Worm (Caenorhabditis elegans): ENCODE measurements around the gene cutl-12.

cutl-12 gene

DNA sequence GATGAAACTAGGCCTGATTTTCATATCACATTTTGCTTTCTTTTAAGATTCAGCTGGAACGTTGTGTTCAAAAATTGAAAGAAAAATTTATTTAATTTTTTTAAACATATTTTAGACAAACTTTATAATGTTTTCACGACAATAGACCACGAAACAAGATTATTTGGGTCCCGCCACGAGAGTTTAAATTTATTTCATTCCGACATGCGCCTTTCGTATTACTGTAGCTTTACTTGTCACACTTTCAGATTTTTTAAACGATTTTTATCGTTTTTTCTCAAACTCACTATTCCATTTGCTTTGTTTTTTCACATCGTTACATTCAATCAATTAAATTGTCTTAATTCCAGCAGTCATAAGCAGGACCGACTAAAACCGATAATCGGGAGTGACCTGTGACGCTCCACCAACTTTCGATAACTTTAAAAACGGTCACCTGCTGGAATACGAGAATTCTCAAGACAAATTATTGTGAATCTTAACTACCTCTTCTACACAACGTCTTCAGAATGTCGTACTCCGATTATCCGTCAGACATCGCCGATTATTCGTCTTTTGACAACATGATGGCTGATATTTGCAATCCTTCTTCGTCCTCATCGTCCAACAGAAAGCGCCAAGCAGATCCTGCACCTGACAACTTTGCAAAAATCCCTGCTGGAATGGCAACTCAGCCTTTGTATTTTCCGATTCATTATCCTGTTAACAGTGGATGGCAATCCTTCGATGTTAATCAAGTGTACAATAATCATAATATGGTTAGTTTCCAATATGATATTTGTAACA lies 40.3 kb downstream of the cutl-12 start, which contains the start of gene aptf-3:
Gene aptf-3, plus strand, starts transcription at position 351 of the 786 bp plus-strand sequence.
- TF ChIP-seq ceh-14 (tag; optimal IDR thresholded peaks at IDR 0.05) (no peak), ceh-9 (tag; optimal IDR thresholded peaks at IDR 0.05) (no peak), pha-4 (tag; optimal IDR thresholded peaks at IDR 0.05) (no peak), dmd-4 (tag; optimal IDR thresholded peaks at IDR 0.05; ENCODE audit: borderline replicate concordance) (no peak), fkh-10 (GFP tag; optimal IDR thresholded peaks at IDR 0.05) (no peak), elt-4 (tag; optimal IDR thresholded peaks at IDR 0.05) (no peak), pros-1 (tag; optimal IDR thresholded peaks at IDR 0.05) (no peak), K09A11.1 (tag; optimal IDR thresholded peaks at IDR 0.05; ENCODE audit: insufficient read depth) (no peak), pax-1 (tag; optimal IDR thresholded peaks at IDR 0.05) (no peak), hlh-15 (tag; optimal IDR thresholded peaks at IDR 0.05) (no peak)

DNA sequence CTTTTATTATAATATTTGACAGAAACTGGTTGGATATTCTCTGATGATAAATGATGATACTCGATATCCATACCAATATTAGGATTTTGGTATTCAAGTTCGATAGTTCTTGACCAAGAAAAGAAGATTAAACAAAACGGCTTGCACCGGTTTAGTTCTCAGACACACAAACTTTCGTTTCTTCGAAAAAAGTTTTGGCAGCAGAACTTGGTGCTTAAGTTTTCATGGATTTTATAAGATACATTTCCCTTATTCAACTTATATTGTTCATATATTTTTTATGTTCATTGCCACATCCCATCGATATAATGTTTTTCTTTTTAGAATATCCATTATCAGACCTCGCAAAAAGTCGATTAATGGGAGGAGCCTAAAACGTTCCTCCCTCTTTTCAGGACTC lies 43.6 kb downstream of the cutl-12 start, which contains the start of gene aptf-4:
Gene aptf-4, plus strand, starts transcription at position 301 of the 400 bp plus-strand sequence.
- TF ChIP-seq ceh-14 (tag; optimal IDR thresholded peaks at IDR 0.05) = no peak
- TF ChIP-seq nfya-1 (tag; optimal IDR thresholded peaks at IDR 0.05) = no peak
- no peak for TF ChIP-seq ceh-31 (tag; optimal IDR thresholded peaks at IDR 0.05)
- TF ChIP-seq pax-1 (tag; optimal IDR thresholded peaks at IDR 0.05) = no peak
- no peak for TF ChIP-seq T23F11.4 (GFP tag; optimal IDR thresholded peaks at IDR 0.05)
- TF ChIP-seq mec-3 (tag; optimal IDR thresholded peaks at IDR 0.05; ENCODE audit: borderline replicate concordance) = no peak
- no peak for TF ChIP-seq madf-2 (tag; optimal IDR thresholded peaks at IDR 0.05)

DNA sequence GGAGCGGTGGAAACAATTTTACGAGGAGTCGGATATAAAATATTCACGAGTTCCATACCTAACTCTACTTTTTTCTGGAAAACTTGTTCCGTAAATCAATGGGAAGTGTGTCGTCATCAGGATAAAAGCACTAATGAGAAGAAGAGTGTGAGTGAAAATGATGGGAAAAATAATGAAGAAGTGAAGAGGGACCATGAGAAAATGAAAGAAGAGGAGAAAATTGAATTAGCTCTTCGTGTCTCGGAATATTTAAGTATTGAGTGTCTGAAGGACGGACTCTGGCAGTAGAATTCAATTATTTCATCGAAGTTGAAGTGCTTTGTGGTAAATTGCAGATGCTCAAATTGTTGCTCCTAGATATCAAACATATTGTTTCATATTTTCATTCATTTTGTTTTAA lies 45.1 kb downstream of the cutl-12 start:
- TF ChIP-seq K02D7.2 (tag; optimal IDR thresholded peaks at IDR 0.05) (no peak), ceh-45 (GFP tag; IDR thresholded peaks at IDR 0.05) (no peak), unc-42 (tag; optimal IDR thresholded peaks at IDR 0.05) (peak; percentile 99), ceh-30 (tag; optimal IDR thresholded peaks at IDR 0.05) (no peak), tbx-2 (tag; optimal IDR thresholded peaks at IDR 0.05) (no peak), ceh-31 (tag; optimal IDR thresholded peaks at IDR 0.05) (peak; percentile 81), ama-1 (optimal IDR thresholded peaks at IDR 0.05) (no peak), C38D4.7 (GFP tag; optimal IDR thresholded peaks at IDR 0.05) (no peak), fax-1 (tag; optimal IDR thresholded peaks at IDR 0.05) (no peak), unc-86 (tag; optimal IDR thresholded peaks at IDR 0.05) (no peak), ceh-14 (tag; optimal IDR thresholded peaks at IDR 0.05) (peak; percentile 53), unc-55 (GFP tag; optimal IDR thresholded peaks at IDR 0.05) (no peak)

DNA sequence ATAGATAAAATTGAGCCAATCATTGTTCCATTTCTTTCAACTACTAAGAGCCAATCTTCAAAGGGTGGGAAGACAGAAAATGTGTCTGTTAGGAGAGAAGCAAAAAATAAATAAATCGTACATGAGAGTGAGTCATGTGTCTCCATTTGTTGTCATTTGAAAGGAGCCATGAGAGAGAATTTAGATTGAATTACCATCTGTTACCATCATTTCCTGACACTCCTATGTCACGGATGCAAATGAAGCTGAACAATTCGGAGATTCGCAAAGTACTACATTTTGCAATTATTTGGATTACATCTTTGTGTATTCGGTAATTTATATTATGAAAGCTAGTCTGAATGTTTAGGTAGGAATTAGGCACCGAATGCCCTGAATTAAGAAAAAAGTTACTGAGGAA lies 45.8 kb downstream of the cutl-12 start:
- TF ChIP-seq pag-3 (tag; optimal IDR thresholded peaks at IDR 0.05; ENCODE audit: borderline replicate concordance) (no peak), unc-42 (tag; optimal IDR thresholded peaks at IDR 0.05) (peak; percentile 81)

DNA sequence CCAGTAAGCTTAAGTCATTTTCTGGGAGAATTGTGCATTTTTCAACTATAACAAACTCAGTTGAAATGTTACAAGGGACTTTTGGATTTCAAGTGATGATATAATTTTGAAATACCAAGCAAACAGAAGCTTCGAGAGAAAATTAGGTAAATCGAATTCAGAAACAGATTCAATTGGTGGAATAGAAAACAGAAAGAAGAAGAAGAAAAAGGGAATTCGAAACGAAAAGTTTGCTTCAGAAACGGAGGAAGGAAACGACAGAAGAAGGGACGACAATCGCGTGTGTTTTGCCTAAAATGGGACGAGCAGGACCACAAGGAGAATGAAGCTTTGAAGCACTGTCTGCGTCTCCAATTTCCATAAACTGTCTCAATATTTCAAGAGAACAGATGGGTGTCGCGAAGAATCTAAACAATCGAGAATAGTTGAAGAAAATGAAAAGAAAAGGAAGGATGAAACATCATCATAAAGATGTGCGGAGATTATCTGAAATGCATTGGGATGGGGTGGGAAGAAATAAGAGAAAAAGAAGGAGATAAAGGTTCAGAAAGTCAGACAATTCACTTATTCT lies 46.5 kb downstream of the cutl-12 start:
- TF ChIP-seq ceh-31 (tag; optimal IDR thresholded peaks at IDR 0.05) (peak; percentile 54), dmd-4 (tag; optimal IDR thresholded peaks at IDR 0.05; ENCODE audit: borderline replicate concordance) (no peak), unc-42 (tag; optimal IDR thresholded peaks at IDR 0.05) (peak; percentile 96), elt-4 (tag; optimal IDR thresholded peaks at IDR 0.05) (no peak)

DNA sequence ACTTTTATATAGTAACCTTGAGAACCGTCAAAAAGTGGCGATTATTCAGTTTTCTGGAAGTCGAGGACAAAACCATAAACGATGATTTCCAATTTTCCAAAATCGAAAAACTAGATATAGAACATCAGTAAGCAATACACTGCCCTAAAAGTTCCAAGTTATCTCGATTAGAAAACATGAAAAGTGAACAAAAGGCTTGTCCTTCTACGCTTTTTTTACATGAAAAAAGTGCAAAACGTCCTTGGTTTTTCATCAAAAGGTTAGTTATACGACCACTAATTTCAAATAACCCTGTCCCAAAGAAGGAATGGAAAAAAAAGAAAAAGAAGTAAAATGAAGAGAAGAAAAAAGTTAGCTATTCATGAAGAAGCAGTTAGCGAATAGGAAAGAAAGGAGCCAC lies 48.4 kb downstream of the cutl-12 start:
- TF ChIP-seq ceh-24 (tag; optimal IDR thresholded peaks at IDR 0.05) (no peak), elt-4 (tag; optimal IDR thresholded peaks at IDR 0.05) (no peak), pag-3 (tag; optimal IDR thresholded peaks at IDR 0.05; ENCODE audit: borderline replicate concordance) (no peak), npax-4 (tag; optimal IDR thresholded peaks at IDR 0.05) (no peak)
